Worm (Caenorhabditis elegans) whole organism, mixed stage, embryonic: Measurements from ENCODE around the gene lsm-7.

Experiments
- M03D4.4 ChIP-seq: sonication (generic microtip); optimal IDR thresholded peaks from 2 replicates; lab custom pipeline; 2017; ENCODE audit warnings: mild to moderate bottlenecking, missing genetic modification characterization, missing compliant biosample characterization
- bed-3 ChIP-seq: fragments of 200-800 bp; sonication (Bioruptor generic); optimal IDR thresholded peaks from 3 replicates; lab custom pipeline; 2018; ENCODE audit warnings: mild to moderate bottlenecking, missing genetic modification characterization, moderate library complexity, missing compliant biosample characterization
- blmp-1 ChIP-seq: fragments of 150-350 bp; optimal IDR thresholded peaks from 2 replicates; lab custom pipeline; 2014; ENCODE audit warnings: missing biosample characterization, missing genetic modification characterization
- ceh-39 ChIP-seq: fragments of 150-350 bp; optimal IDR thresholded peaks from 2 replicates; lab custom pipeline; 2014; ENCODE audit warnings: missing biosample characterization, missing genetic modification characterization
- ceh-43 ChIP-seq: fragments of 200-800 bp; sonication (Bioruptor generic); optimal IDR thresholded peaks from 2 replicates; lab custom pipeline; 2018; ENCODE audit warnings: mild to moderate bottlenecking, missing genetic modification characterization, moderate library complexity, missing compliant biosample characterization
- ceh-83 ChIP-seq: fragments of 200-800 bp; sonication (Bioruptor generic); optimal IDR thresholded peaks from 2 replicates; lab custom pipeline; 2018; ENCODE audit warnings: mild to moderate bottlenecking, missing genetic modification characterization, missing compliant biosample characterization
- ces-1 ChIP-seq: fragments of 150-350 bp; optimal IDR thresholded peaks from 2 replicates; lab custom pipeline; 2014; ENCODE audit warnings: missing biosample characterization, missing genetic modification reagents, missing genetic modification characterization
- cnd-1 ChIP-seq: fragments of 200-800 bp; sonication (Bioruptor generic); optimal IDR thresholded peaks from 2 replicates; lab custom pipeline; 2018; ENCODE audit warnings: mild to moderate bottlenecking, missing genetic modification characterization, missing compliant biosample characterization
- drap-1 ChIP-seq: fragments of 200-800 bp; sonication (Bioruptor generic); optimal IDR thresholded peaks from 3 replicates; lab custom pipeline; 2018; ENCODE audit warnings: mild to moderate bottlenecking, missing genetic modification characterization, missing compliant biosample characterization
- elt-1 ChIP-seq: sonication (generic microtip); optimal IDR thresholded peaks from 2 replicates; lab custom pipeline; 2017; ENCODE audit warnings: missing genetic modification characterization, mild to moderate bottlenecking, missing compliant biosample characterization, antibody characterized with exemption, moderate library complexity, borderline replicate concordance; ENCODE audit not compliant: insufficient read depth
- elt-3 ChIP-seq: fragments of 150-350 bp; optimal IDR thresholded peaks from 2 replicates; lab custom pipeline; 2014; ENCODE audit warnings: missing biosample characterization, missing genetic modification characterization
- flh-1 ChIP-seq: fragments of 200-800 bp; sonication (Bioruptor generic); optimal IDR thresholded peaks from 2 replicates; lab custom pipeline; 2018; ENCODE audit warnings: mild to moderate bottlenecking, missing genetic modification characterization, moderate library complexity, missing compliant biosample characterization
- ham-2 ChIP-seq: fragments of 200-800 bp; sonication (Bioruptor generic); optimal IDR thresholded peaks from 2 replicates; lab custom pipeline; 2018; ENCODE audit warnings: mild to moderate bottlenecking, missing genetic modification characterization, missing compliant biosample characterization
- hlh-1 ChIP-seq: fragments of 150-350 bp; optimal IDR thresholded peaks from 2 replicates; lab custom pipeline; 2014; ENCODE audit warnings: missing biosample characterization, missing genetic modification reagents, missing genetic modification characterization
- lin-13 ChIP-seq: fragments of 150-350 bp; optimal IDR thresholded peaks from 2 replicates; lab custom pipeline; 2014; ENCODE audit warnings: missing biosample characterization, missing genetic modification characterization
- lin-32 ChIP-seq: fragments of 200-800 bp; sonication (Bioruptor generic); optimal IDR thresholded peaks from 2 replicates; lab custom pipeline; 2018; ENCODE audit warnings: mild to moderate bottlenecking, missing genetic modification characterization, missing compliant biosample characterization
- lsy-2 ChIP-seq: fragments of 150-350 bp; optimal IDR thresholded peaks from 2 replicates; lab custom pipeline; 2014; ENCODE audit warnings: missing biosample characterization, missing genetic modification characterization
- mab-5 ChIP-seq: fragments of 150-350 bp; optimal IDR thresholded peaks from 2 replicates; lab custom pipeline; 2014; ENCODE audit warnings: missing biosample characterization, missing genetic modification characterization
- mep-1 ChIP-seq: fragments of 150-350 bp; optimal IDR thresholded peaks from 2 replicates; lab custom pipeline; 2017; ENCODE audit warnings: missing biosample characterization, missing genetic modification reagents, missing genetic modification characterization, inconsistent platforms
- mls-2 ChIP-seq: sonication (generic microtip); optimal IDR thresholded peaks from 2 replicates; lab custom pipeline; 2016; ENCODE audit warnings: mild to moderate bottlenecking, missing genetic modification characterization, moderate library complexity, missing compliant biosample characterization
- nhr-12 ChIP-seq: fragments of 150-350 bp; optimal IDR thresholded peaks from 2 replicates; lab custom pipeline; 2014; ENCODE audit warnings: missing biosample characterization, missing genetic modification characterization
- nhr-2 ChIP-seq: fragments of 150-350 bp; optimal IDR thresholded peaks from 2 replicates; lab custom pipeline; 2014; ENCODE audit warnings: missing biosample characterization, missing genetic modification characterization
- nhr-237 ChIP-seq: fragments of 150-350 bp; optimal IDR thresholded peaks from 2 replicates; lab custom pipeline; 2014; ENCODE audit warnings: missing biosample characterization, missing genetic modification characterization
- nhr-28 ChIP-seq: fragments of 150-350 bp; optimal IDR thresholded peaks from 2 replicates; lab custom pipeline; 2014; ENCODE audit warnings: missing biosample characterization, missing genetic modification characterization
- nhr-76 ChIP-seq: sonication (generic microtip); optimal IDR thresholded peaks from 2 replicates; lab custom pipeline; 2017; ENCODE audit warnings: missing biosample characterization, missing genetic modification characterization
- pha-4 ChIP-seq: fragments of 150-350 bp; optimal IDR thresholded peaks from 2 replicates; lab custom pipeline; 2018; ENCODE audit warnings: missing biosample characterization, missing genetic modification reagents, missing genetic modification characterization
- sem-2 ChIP-seq: fragments of 200-800 bp; sonication (Bioruptor generic); optimal IDR thresholded peaks from 2 replicates; lab custom pipeline; 2018; ENCODE audit warnings: mild to moderate bottlenecking, missing genetic modification characterization, missing compliant biosample characterization
- snpc-4 ChIP-seq: fragments of 150-350 bp; optimal IDR thresholded peaks from 2 replicates; lab custom pipeline; 2014; ENCODE audit warnings: missing biosample characterization, missing genetic modification characterization
- sptf-1 ChIP-seq: sonication (generic microtip); optimal IDR thresholded peaks from 2 replicates; lab custom pipeline; 2017; ENCODE audit warnings: mild to moderate bottlenecking, missing genetic modification characterization, moderate library complexity, missing compliant biosample characterization
- tbx-8 ChIP-seq: fragments of 200-800 bp; sonication (Bioruptor generic); optimal IDR thresholded peaks from 2 replicates; lab custom pipeline; 2018; ENCODE audit warnings: mild to moderate bottlenecking, missing genetic modification characterization, moderate library complexity, missing compliant biosample characterization
- unc-120 ChIP-seq: sonication (generic microtip); optimal IDR thresholded peaks from 2 replicates; lab custom pipeline; 2017; ENCODE audit warnings: missing genetic modification characterization, missing compliant biosample characterization; ENCODE audit not compliant: poor library complexity, severe bottlenecking
- unc-39 ChIP-seq: fragments of 150-350 bp; optimal IDR thresholded peaks from 2 replicates; lab custom pipeline; 2014; ENCODE audit warnings: missing biosample characterization, missing genetic modification characterization
- unc-62 ChIP-seq: fragments of 150-350 bp; optimal IDR thresholded peaks from 2 replicates; lab custom pipeline; 2014; ENCODE audit warnings: missing biosample characterization, missing genetic modification reagents, missing genetic modification characterization
- zip-8 ChIP-seq: fragments of 150-350 bp; optimal IDR thresholded peaks from 2 replicates; lab custom pipeline; 2014; ENCODE audit warnings: missing biosample characterization, missing genetic modification characterization
- ztf-11 ChIP-seq: fragments of 150-350 bp; optimal IDR thresholded peaks from 2 replicates; lab custom pipeline; 2014; ENCODE audit warnings: missing biosample characterization, missing genetic modification characterization

Gene lsm-7

ce11 chrIV:10909708-10910107, 23.6 kb upstream of the lsm-7 start, which contains the start of gene pyk-2:
Gene pyk-2, plus strand, starts transcription at chrIV:10909913.
- TF ChIP-seq unc-120 (tag; lab: Kevin White, UChicago) (no peak), lin-13 (tag; lab: Kevin White, UChicago) (no peak), ceh-39 (no peak), elt-3 (tag; lab: Kevin White, UChicago) (no peak), sptf-1 (tag; lab: Kevin White, UChicago) (no peak), tbx-8 (GFP tag; lab: Kevin White, UChicago) (no peak), ces-1 (GFP tag; lab: Kevin White, UChicago) (no peak), unc-39 (no peak)
- TF ChIP-seq, all 35 proteins: peak for 0

DNA sequence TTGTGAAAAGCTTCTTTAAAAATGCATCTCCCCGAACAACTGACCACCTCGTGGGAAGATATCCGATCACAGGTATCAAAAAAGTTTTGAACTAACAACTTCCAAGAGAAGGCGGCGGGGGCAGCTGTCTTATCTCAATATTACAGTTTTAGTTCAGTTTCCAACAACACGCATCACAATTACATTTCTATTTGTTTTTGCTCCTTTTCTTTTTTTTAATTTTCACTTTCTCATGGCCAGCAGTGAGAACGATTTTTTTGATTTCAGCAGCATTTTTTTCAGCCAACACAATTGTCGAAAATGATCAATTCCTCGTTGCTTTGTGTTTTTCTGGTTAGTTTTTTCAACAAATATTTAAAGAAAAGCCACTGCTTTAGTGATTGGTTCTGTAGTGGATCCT, 20.2 kb upstream of the lsm-7 start, which contains the start of gene ZK593.2:
ZK593.2 (plus strand) TSS at position 301 of the 400 bp plus-strand sequence.
- TF ChIP-seq nhr-237 (tag; lab: Kevin White, UChicago) (no peak), ces-1 (GFP tag; lab: Kevin White, UChicago) (no peak), nhr-12 (no peak), ceh-83 (GFP tag; lab: Kevin White, UChicago) (no peak), mep-1 (tag; lab: Kevin White, UChicago) (no peak), drap-1 (GFP tag; lab: Kevin White, UChicago) (no peak), sem-2 (GFP tag; lab: Kevin White, UChicago) (no peak), nhr-28 (no peak), pha-4 (no peak), elt-3 (tag; lab: Kevin White, UChicago) (no peak), M03D4.4 (tag; lab: Kevin White, UChicago) (no peak), ceh-39 (no peak), blmp-1 (tag; lab: Kevin White, UChicago) (no peak), elt-1 (no peak), bed-3 (GFP tag; lab: Kevin White, UChicago) (no peak), cnd-1 (tag; lab: Kevin White, UChicago) (no peak)

ce11 chrIV:10915388-10915787, 17.9 kb upstream of the lsm-7 start, which contains the start of gene ZK593.3:
Gene ZK593.3, plus strand, starts transcription at chrIV:10915688.
- no peak for TF ChIP-seq lin-13 (tag; lab: Kevin White, UChicago)
- no peak for TF ChIP-seq ceh-83 (GFP tag; lab: Kevin White, UChicago)
- no peak for TF ChIP-seq ham-2 (GFP tag; lab: Kevin White, UChicago)
- TF ChIP-seq M03D4.4 (tag; lab: Kevin White, UChicago): no peak
- TF ChIP-seq ztf-11: no peak
- TF ChIP-seq elt-1: no peak
- no peak for TF ChIP-seq mls-2 (tag; lab: Kevin White, UChicago)
- TF ChIP-seq blmp-1 (tag; lab: Kevin White, UChicago): no peak
- TF ChIP-seq nhr-28: no peak

- no peak for TF ChIP-seq ceh-39
- TF ChIP-seq, all 35 proteins: peak for 0
Measured at ce11 chrIV:10916134-10916533, 17.2 kb upstream of the lsm-7 start.

DNA sequence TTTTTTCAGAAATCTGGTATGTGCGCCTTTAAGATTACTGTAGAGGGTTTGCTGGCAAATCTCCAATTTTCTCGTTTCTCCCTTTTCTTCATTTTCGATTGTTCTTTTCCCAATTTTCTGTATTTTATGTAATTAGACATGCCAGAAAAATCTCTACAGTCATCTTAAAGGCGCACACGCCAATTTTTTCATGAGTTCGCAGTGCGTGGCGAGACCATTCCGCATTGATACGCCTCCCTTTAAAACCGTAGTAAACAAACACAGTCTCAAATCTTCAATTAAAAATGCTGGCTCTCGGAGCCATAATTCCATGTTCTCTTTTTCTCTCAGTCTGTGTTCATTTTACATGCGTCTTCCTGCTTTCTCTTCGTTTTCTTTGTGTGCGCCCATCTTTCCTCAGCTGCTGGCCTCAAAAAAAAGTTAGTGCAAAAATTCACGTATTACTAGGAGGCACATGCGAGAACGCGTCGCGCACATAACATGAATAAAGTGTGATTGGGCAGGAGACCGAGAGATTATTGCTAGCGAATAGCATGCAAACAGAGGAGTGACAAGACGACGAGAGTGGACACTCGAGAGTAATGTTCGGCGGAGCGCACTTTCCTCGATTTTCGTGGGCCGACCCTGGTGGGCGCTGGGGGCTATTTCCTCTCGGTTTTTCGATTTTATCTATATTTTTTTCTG, 14.3 kb upstream of the lsm-7 start:
- TF ChIP-seq hlh-1 (tag; lab: Kevin White, UChicago) (peak; percentile 45), mab-5 (tag; lab: Kevin White, UChicago) (no peak), ceh-83 (GFP tag; lab: Kevin White, UChicago) (no peak), lsy-2 (tag; lab: Kevin White, UChicago) (peak; percentile 21), blmp-1 (tag; lab: Kevin White, UChicago) (no peak), ceh-39 (peak; percentile 32), nhr-28 (no peak), nhr-76 (tag; lab: Kevin White, UChicago) (no peak), cnd-1 (tag; lab: Kevin White, UChicago) (no peak), tbx-8 (GFP tag; lab: Kevin White, UChicago) (no peak), ces-1 (GFP tag; lab: Kevin White, UChicago) (peak; percentile 79), flh-1 (GFP tag; lab: Kevin White, UChicago) (no peak), drap-1 (GFP tag; lab: Kevin White, UChicago) (no peak), M03D4.4 (tag; lab: Kevin White, UChicago) (peak; percentile 30), unc-62 (GFP tag; lab: Kevin White, UChicago) (peak; percentile 14), zip-8 (tag; lab: Kevin White, UChicago) (no peak), mls-2 (tag; lab: Kevin White, UChicago) (peak; percentile 48), ztf-11 (no peak), nhr-237 (tag; lab: Kevin White, UChicago) (peak; percentile 20), ham-2 (GFP tag; lab: Kevin White, UChicago) (no peak), pha-4 (peak; percentile 39), bed-3 (GFP tag; lab: Kevin White, UChicago) (no peak), snpc-4 (tag; lab: Kevin White, UChicago) (no peak), elt-3 (tag; lab: Kevin White, UChicago) (no peak), mep-1 (tag; lab: Kevin White, UChicago) (peak; percentile 40), unc-120 (tag; lab: Kevin White, UChicago) (peak; percentile 13), unc-39 (no peak), lin-13 (tag; lab: Kevin White, UChicago) (no peak), sem-2 (GFP tag; lab: Kevin White, UChicago) (no peak), sptf-1 (tag; lab: Kevin White, UChicago) (no peak), nhr-2 (tag; lab: Kevin White, UChicago) (no peak), ceh-43 (GFP tag; lab: Kevin White, UChicago) (no peak), nhr-12 (no peak), elt-1 (peak; percentile 27), lin-32 (no peak)
